Worm (Caenorhabditis elegans) whole organism, L4 larva: ENCODE data around the gene T19C3.4.
A peak's percentile ranks its signal among the peaks of the same experiment; 100 is the strongest.

Experiments
- F10B5.3 ChIP-seq: sonication (generic microtip); optimal IDR thresholded peaks from 2 replicates; lab custom pipeline; 2016; ENCODE audit warnings: mild to moderate bottlenecking, missing genetic modification characterization, missing compliant biosample characterization
- F26F4.8 ChIP-seq: fragments of 200-800 bp; sonication (Bioruptor generic); conservative IDR thresholded peaks from 2 replicates; pipeline ENCODE4 v1.3.6; 2022; ENCODE audit warnings: missing genetic modification characterization, missing compliant biosample characterization
- F37D6.2 ChIP-seq: sonication (generic microtip); optimal IDR thresholded peaks from 2 replicates; lab custom pipeline; 2016; ENCODE audit warnings: mild to moderate bottlenecking, missing genetic modification characterization, missing compliant biosample characterization
- F49E8.2 ChIP-seq: sonication (generic microtip); optimal IDR thresholded peaks from 2 replicates; lab custom pipeline; 2016; ENCODE audit warnings: missing compliant biosample characterization, mild to moderate bottlenecking, missing genetic modification characterization, borderline replicate concordance
- T26A8.4 ChIP-seq: fragments of 200-800 bp; sonication (Bioruptor generic); IDR thresholded peaks from 2 replicates; pipeline ENCODE4 v1.3.6; 2022; ENCODE audit warnings: missing genetic modification characterization, missing compliant biosample characterization
- Y48G9A.11 ChIP-seq: fragments of 200-800 bp; sonication (Bioruptor generic); IDR thresholded peaks from 2 replicates; pipeline ENCODE4 v1.3.6; 2022; ENCODE audit warnings: missing genetic modification reagents, missing genetic modification characterization, missing compliant biosample characterization
- aha-1 ChIP-seq: fragments of 150-350 bp; peaks from one replicate; lab custom pipeline; 2014; ENCODE audit warnings: missing biosample characterization, missing genetic modification characterization
- ceh-44 ChIP-seq: fragments of 200-800 bp; sonication (Bioruptor generic); IDR thresholded peaks from 2 replicates; pipeline ENCODE4 v1.3.6; 2022; ENCODE audit warnings: missing genetic modification reagents, missing genetic modification characterization, missing compliant biosample characterization
- ceh-62 ChIP-seq: sonication (generic microtip); optimal IDR thresholded peaks from 2 replicates; lab custom pipeline; 2017; ENCODE audit warnings: missing biosample characterization, missing genetic modification characterization
- ceh-82 ChIP-seq: sonication (generic microtip); optimal IDR thresholded peaks from 2 replicates; lab custom pipeline; 2017; ENCODE audit warnings: missing biosample characterization, missing genetic modification characterization
- daf-16 ChIP-seq, 3 experiments: sonication (generic microtip); optimal IDR thresholded peaks; 2 replicates each; lab custom pipeline; 2016 to 2017; ENCODE audit warnings: missing genetic modification characterization in 3 of 3, missing genetic modification reagents in 3 of 3, mild to moderate bottlenecking in 2 of 3, missing compliant biosample characterization in 2 of 3, missing biosample characterization in 1 of 3, moderate library complexity in 1 of 3
- daf-19 ChIP-seq: fragments of 200-800 bp; sonication (Bioruptor generic); conservative IDR thresholded peaks from 2 replicates; pipeline ENCODE4 v1.3.6; 2022; ENCODE audit warnings: missing genetic modification characterization, missing compliant biosample characterization
- dpl-1 ChIP-seq: fragments of 150-350 bp; optimal IDR thresholded peaks from 2 replicates; lab custom pipeline; 2014; ENCODE audit warnings: missing biosample characterization, missing genetic modification reagents, missing genetic modification characterization
- duxl-1 ChIP-seq: sonication (generic microtip); optimal IDR thresholded peaks from 2 replicates; lab custom pipeline; 2016; ENCODE audit warnings: mild to moderate bottlenecking, missing genetic modification characterization, moderate library complexity, missing compliant biosample characterization; ENCODE audit not compliant: poor library complexity
- egl-27 ChIP-seq: sonication (generic microtip); optimal IDR thresholded peaks from 3 replicates; lab custom pipeline; 2017; ENCODE audit warnings: missing biosample characterization, missing genetic modification reagents, missing genetic modification characterization
- hlh-11 ChIP-seq: fragments of 200-800 bp; sonication (Bioruptor generic); optimal IDR thresholded peaks from 2 replicates; lab custom pipeline; 2018; ENCODE audit warnings: mild to moderate bottlenecking, missing genetic modification characterization, missing compliant biosample characterization
- hlh-30 ChIP-seq: sonication (generic microtip); optimal IDR thresholded peaks from 2 replicates; lab custom pipeline; 2017; ENCODE audit warnings: antibody characterized with exemption, mild to moderate bottlenecking, missing genetic modification characterization, missing compliant biosample characterization; ENCODE audit not compliant: insufficient read depth
- jun-1 ChIP-seq: fragments of 150-350 bp; optimal IDR thresholded peaks from 2 replicates; lab custom pipeline; 2014; ENCODE audit warnings: missing biosample characterization, missing genetic modification reagents, missing genetic modification characterization
- lin-15B ChIP-seq: fragments of 150-350 bp; sonication (generic microtip); optimal IDR thresholded peaks from 3 replicates; lab custom pipeline; 2014; ENCODE audit warnings: missing biosample characterization, missing genetic modification characterization
- madf-5 ChIP-seq, 2 experiments: fragments of 200-800 bp; sonication (Bioruptor generic); IDR thresholded peaks; 2 replicates each; pipeline ENCODE4 v1.3.6; 2022; ENCODE audit warnings: missing compliant biosample characterization in 2 of 2, missing genetic modification characterization in 2 of 2
- mdl-1 ChIP-seq, 2 experiments: fragments of 150-350 bp in 1 of 2; sonication (generic microtip) in 1 of 2; optimal IDR thresholded peaks; 2 replicates each; lab custom pipeline; 2014 to 2017; ENCODE audit warnings: missing biosample characterization in 2 of 2, missing genetic modification characterization in 2 of 2
- mxl-2 ChIP-seq: fragments of 200-800 bp; sonication (Bioruptor generic); conservative IDR thresholded peaks from 2 replicates; pipeline ENCODE4 v1.3.6; 2022; ENCODE audit warnings: missing genetic modification reagents, missing genetic modification characterization, missing compliant biosample characterization
- nhr-102 ChIP-seq: sonication (generic microtip); optimal IDR thresholded peaks from 2 replicates; lab custom pipeline; 2016; ENCODE audit warnings: mild to moderate bottlenecking, missing genetic modification characterization, moderate library complexity, missing compliant biosample characterization
- nhr-111 ChIP-seq: fragments of 200-800 bp; sonication (Bioruptor generic); optimal IDR thresholded peaks from 2 replicates; lab custom pipeline; 2018; ENCODE audit warnings: mild to moderate bottlenecking, missing genetic modification characterization, missing compliant biosample characterization
- nhr-237 ChIP-seq: sonication (generic microtip); optimal IDR thresholded peaks from 2 replicates; lab custom pipeline; 2017; ENCODE audit warnings: missing biosample characterization, missing genetic modification characterization
- nhr-41 ChIP-seq: fragments of 200-800 bp; sonication (Bioruptor generic); IDR thresholded peaks from 2 replicates; pipeline ENCODE4 v1.3.6; 2022; ENCODE audit warnings: missing genetic modification reagents, missing genetic modification characterization, missing compliant biosample characterization
- nhr-77 ChIP-seq: fragments of 150-350 bp; optimal IDR thresholded peaks from 2 replicates; lab custom pipeline; 2014; ENCODE audit warnings: missing biosample characterization, missing genetic modification characterization
- pha-4 ChIP-seq, 2 experiments: fragments of 150-350 bp in 1 of 2; fragments of 200-800 bp in 1 of 2; sonication (Bioruptor generic) in 1 of 2; IDR thresholded peaks in 1 of 2; optimal IDR thresholded peaks in 1 of 2; 2 replicates each; pipeline versions ENCODE4 v1.3.6 to Lab custom; 2014 to 2022; ENCODE audit warnings: missing genetic modification characterization in 2 of 2, missing genetic modification reagents in 2 of 2, missing biosample characterization in 1 of 2, missing compliant biosample characterization in 1 of 2
- pqm-1 ChIP-seq: sonication (generic microtip); optimal IDR thresholded peaks from 2 replicates; lab custom pipeline; 2017; ENCODE audit warnings: missing biosample characterization, missing genetic modification characterization
- skn-1 ChIP-seq: fragments of 150-350 bp; optimal IDR thresholded peaks from 2 replicates; lab custom pipeline; 2014; ENCODE audit warnings: missing biosample characterization, missing genetic modification characterization
- snpc-1.2 ChIP-seq: fragments of 200-800 bp; sonication (Bioruptor generic); IDR thresholded peaks from 2 replicates; pipeline ENCODE4 v1.3.6; 2022; ENCODE audit warnings: missing genetic modification reagents, missing genetic modification characterization, missing compliant biosample characterization
- snpc-4 ChIP-seq: fragments of 150-350 bp; optimal IDR thresholded peaks from 2 replicates; lab custom pipeline; 2014; ENCODE audit warnings: missing biosample characterization, missing genetic modification characterization
- spr-3 ChIP-seq: fragments of 200-800 bp; sonication (Bioruptor generic); optimal IDR thresholded peaks from 2 replicates; lab custom pipeline; 2018; ENCODE audit warnings: mild to moderate bottlenecking, missing genetic modification characterization, missing compliant biosample characterization
- tra-1 ChIP-seq: fragments of 200-800 bp; sonication (Bioruptor generic); IDR thresholded peaks from 2 replicates; pipeline ENCODE4 v1.3.6; 2022; ENCODE audit warnings: missing genetic modification reagents, missing genetic modification characterization, missing compliant biosample characterization
- unc-130 ChIP-seq: sonication (generic microtip); optimal IDR thresholded peaks from 2 replicates; lab custom pipeline; 2016; ENCODE audit warnings: missing genetic modification reagents, missing genetic modification characterization, missing compliant biosample characterization
- unc-62 ChIP-seq, 3 experiments: fragments of 150-350 bp in 1 of 3; sonication (generic microtip); optimal IDR thresholded peaks in 2 of 3; peaks in 1 of 3; 1 replicate in 1 of 3; 2 replicates in 2 of 3; lab custom pipeline; 2014 to 2017; ENCODE audit warnings: missing biosample characterization in 3 of 3, missing genetic modification characterization in 3 of 3, missing genetic modification reagents in 3 of 3, missing genotype in 1 of 3
- vab-7 ChIP-seq: fragments of 200-800 bp; sonication (Bioruptor generic); IDR thresholded peaks from 2 replicates; pipeline ENCODE4 v1.3.6; 2022; ENCODE audit warnings: missing genetic modification reagents, missing genetic modification characterization, missing compliant biosample characterization
- zfp-2 ChIP-seq: sonication (generic microtip); optimal IDR thresholded peaks from 2 replicates; lab custom pipeline; 2016; ENCODE audit warnings: mild to moderate bottlenecking, missing genetic modification characterization, missing compliant biosample characterization
- ztf-7 ChIP-seq: fragments of 150-350 bp; optimal IDR thresholded peaks from 2 replicates; lab custom pipeline; 2014; ENCODE audit warnings: missing biosample characterization, missing genetic modification characterization

Gene T19C3.4

ce11 chrIII:623754-624153, 3.7 kb upstream of the T19C3.4 start (continued):
- TF ChIP-seq ceh-62, result no peak
- peak; percentile 99 for TF ChIP-seq hlh-11 (tag; lab: Kevin White, UChicago)
- peak; percentile 51 for TF ChIP-seq dpl-1 (GFP tag; lab: Kevin White, UChicago)
- no peak for TF ChIP-seq vab-7
- TF ChIP-seq ztf-7 (tag; lab: Kevin White, UChicago), result no peak

- TF ChIP-seq F10B5.3 (tag; lab: Kevin White, UChicago), result no peak
- TF ChIP-seq F26F4.8, result no peak
- no peak for TF ChIP-seq pha-4 (GFP tag; IDR thresholded peaks at IDR 0.05; lab: Robert Waterston, UW)
- no peak for TF ChIP-seq pha-4 (tag; optimal IDR thresholded peaks at IDR 0.05; lab: Kevin White, UChicago)
- no peak for TF ChIP-seq snpc-4
- TF ChIP-seq egl-27 (tag; lab: Kevin White, UChicago), result no peak
- no peak for TF ChIP-seq ceh-82 (tag; lab: Kevin White, UChicago)
- no peak for TF ChIP-seq ceh-44 (GFP tag; lab: Robert Waterston, UW)
- TF ChIP-seq Y48G9A.11 (GFP tag; lab: Robert Waterston, UW), result no peak
- TF ChIP-seq mdl-1 (tag; optimal IDR thresholded peaks at IDR 0.05; lab: Kevin White, UChicago), result no peak
- TF ChIP-seq T26A8.4 (GFP tag; lab: Robert Waterston, UW), result no peak
- no peak for TF ChIP-seq vab-7
- no peak for TF ChIP-seq duxl-1 (tag; lab: Kevin White, UChicago)
- no peak for TF ChIP-seq hlh-30 (tag; lab: Kevin White, UChicago)
- TF ChIP-seq spr-3 (GFP tag; lab: Kevin White, UChicago), result no peak
- TF ChIP-seq unc-130 (GFP tag; lab: Kevin White, UChicago), result no peak
- TF ChIP-seq F49E8.2 (tag; lab: Kevin White, UChicago), result no peak
- no peak for TF ChIP-seq ceh-62
- TF ChIP-seq nhr-77, result no peak
- TF ChIP-seq, all 104 proteins: peak for 0
Observed at ce11 chrIII:617467-617866, 2.6 kb downstream of the T19C3.4 start, which contains the start of gene T19C3.2. Gene T19C3.2, minus strand, starts transcription at chrIII:617567.

ce11 chrIII:614447-614846, 5.6 kb downstream of the T19C3.4 start, which contains the start of gene T19C3.3:
Gene T19C3.3, minus strand, starts transcription at chrIII:614547.
- TF ChIP-seq lin-15B (tag; lab: Kevin White, UChicago) (no peak), tra-1 (no peak), snpc-1.2 (GFP tag; lab: Robert Waterston, UW) (no peak), unc-62 (GFP tag; optimal IDR thresholded peaks at IDR 0.05 in 1 of 2; lab: Kevin White, UChicago) (no peak), unc-62 (tag; optimal IDR thresholded peaks at IDR 0.05; lab: Kevin White, UChicago) (no peak), nhr-237 (tag; lab: Kevin White, UChicago) (no peak)

- TF ChIP-seq unc-62 (GFP tag; optimal IDR thresholded peaks at IDR 0.05 in 1 of 2; lab: Kevin White, UChicago) (peak in 1 of 2 experiments; percentile 66), unc-62 (tag; optimal IDR thresholded peaks at IDR 0.05; lab: Kevin White, UChicago) (no peak), aha-1 (tag; lab: Kevin White, UChicago) (peak; percentile 81), madf-5 (GFP tag; IDR thresholded peaks at IDR 0.05; lab: Robert Waterston, UW) (no peak)
Observed at ce11 chrIII:612759-613158, 7.3 kb downstream of the T19C3.4 start.

ce11 chrIII:611900-612299, 8.2 kb downstream of the T19C3.4 start:
- TF ChIP-seq ztf-7 (tag; lab: Kevin White, UChicago) (no peak), nhr-102 (tag; lab: Kevin White, UChicago) (no peak), madf-5 (GFP tag; IDR thresholded peaks at IDR 0.05; lab: Robert Waterston, UW) (no peak), F37D6.2 (tag; lab: Kevin White, UChicago) (no peak), nhr-111 (GFP tag; lab: Kevin White, UChicago) (no peak), zfp-2 (tag; lab: Kevin White, UChicago) (no peak), pqm-1 (tag; lab: Kevin White, UChicago) (no peak), nhr-77 (no peak), pha-4 (GFP tag; IDR thresholded peaks at IDR 0.05; lab: Robert Waterston, UW) (no peak), pha-4 (tag; optimal IDR thresholded peaks at IDR 0.05; lab: Kevin White, UChicago) (no peak), spr-3 (GFP tag; lab: Kevin White, UChicago) (no peak), mxl-2 (GFP tag; lab: Robert Waterston, UW) (no peak), jun-1 (tag; lab: Kevin White, UChicago) (no peak), daf-19 (no peak), nhr-41 (GFP tag; lab: Robert Waterston, UW) (no peak), daf-16 (GFP tag; optimal IDR thresholded peaks at IDR 0.05; lab: Kevin White, UChicago) (no peak), daf-16 (tag; optimal IDR thresholded peaks at IDR 0.05; lab: Kevin White, UChicago) (no peak), skn-1 (no peak)
